Fruit fly (Drosophila melanogaster) S2 (cell line): Measurements from ENCODE around the gene CG15765.

Source experiments
- CG8478 ChIP-seq: fragments of >200 bp; optimal IDR thresholded peaks from 2 replicates; lab custom pipeline; 2018
- CTCF ChIP-seq, 2 experiments: fragments of >200 bp; optimal IDR thresholded peaks; 2 replicates each; lab custom pipeline; 2018

DNA sequence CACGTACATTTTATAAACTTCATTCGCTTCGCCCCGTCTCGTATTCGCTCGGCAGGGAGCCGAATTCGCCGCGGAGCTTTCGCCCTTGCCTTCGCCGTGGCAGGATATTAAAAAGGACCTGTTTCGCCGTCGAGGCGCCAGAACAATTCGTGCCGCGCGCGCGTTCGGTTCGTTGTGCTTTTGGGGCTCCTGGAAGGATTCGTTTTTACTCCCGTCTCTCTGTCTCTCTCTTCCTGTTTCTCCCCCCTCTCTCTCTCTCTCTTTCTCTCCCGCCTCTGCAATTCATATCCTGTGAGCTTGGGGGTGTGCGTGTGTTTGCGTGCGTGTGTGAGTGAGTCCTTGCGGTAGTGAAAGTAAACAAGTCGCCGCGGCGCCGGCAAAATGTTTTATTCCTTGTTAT is at the start of gene CG15765:
- TF ChIP-seq CTCF (optimal IDR thresholded peaks at IDR 0.05; lab: Kevin White, UChicago), result no peak
- no peak for TF ChIP-seq CG8478
